Worm (Caenorhabditis elegans): Measurements from ENCODE around the gene ran-2.

DNA sequence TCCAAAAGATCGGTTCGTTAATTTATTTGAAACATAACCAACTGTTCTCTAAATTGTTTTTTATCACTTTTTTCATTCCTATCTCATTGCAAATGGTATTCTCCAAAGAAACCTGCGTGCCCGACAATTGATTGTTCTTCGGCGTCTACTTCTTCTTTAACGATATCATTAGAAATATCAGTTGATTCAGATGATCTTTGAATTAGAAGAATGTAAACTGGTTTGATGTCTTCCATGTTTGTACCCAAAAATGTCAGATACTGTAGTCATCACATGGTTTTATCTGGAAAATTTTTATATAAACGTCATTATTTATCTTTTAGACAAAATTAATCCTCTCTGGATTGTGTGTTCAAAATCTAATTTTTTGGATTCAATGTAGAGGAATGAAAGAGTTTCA lies 35.6 kb upstream of the ran-2 start:
- no peak for TF ChIP-seq unc-130 (tag; optimal IDR thresholded peaks at IDR 0.05)
- no peak for TF ChIP-seq lin-13 (GFP tag; optimal IDR thresholded peaks at IDR 0.05)
- no peak for TF ChIP-seq mdl-1 (tag; optimal IDR thresholded peaks at IDR 0.05)
- no peak for TF ChIP-seq egl-27 (tag; optimal IDR thresholded peaks at IDR 0.05)
- no peak for TF ChIP-seq ztf-11 (tag; optimal IDR thresholded peaks at IDR 0.05)
- TF ChIP-seq sptf-1 (tag; optimal IDR thresholded peaks at IDR 0.05): no peak
